Worm (Caenorhabditis elegans) whole organism, L3 larva: ENCODE measurements around the gene C18D11.3.

ENCODE experiments used
- ZK546.5 ChIP-seq: sonication (generic microtip); optimal IDR thresholded peaks from 2 replicates; lab custom pipeline; 2017; ENCODE audit warnings: missing biosample characterization, missing genetic modification characterization
- aly-2 ChIP-seq: fragments of 150-350 bp; optimal IDR thresholded peaks from 2 replicates; lab custom pipeline; 2014; ENCODE audit warnings: missing biosample characterization, missing genetic modification characterization
- ceh-82 ChIP-seq: fragments of 150-350 bp; optimal IDR thresholded peaks from 2 replicates; lab custom pipeline; 2014; ENCODE audit warnings: missing biosample characterization, missing genetic modification characterization
- lin-15B ChIP-seq: fragments of 150-350 bp; optimal IDR thresholded peaks from 2 replicates; lab custom pipeline; 2014; ENCODE audit warnings: missing biosample characterization, missing genetic modification characterization
- nhr-11 ChIP-seq: fragments of 150-350 bp; optimal IDR thresholded peaks from 2 replicates; lab custom pipeline; 2014; ENCODE audit warnings: missing biosample characterization, missing genetic modification characterization
- nhr-12 ChIP-seq: fragments of 150-350 bp; optimal IDR thresholded peaks from 2 replicates; lab custom pipeline; 2014; ENCODE audit warnings: missing biosample characterization, missing genetic modification characterization
- nhr-28 ChIP-seq: fragments of 150-350 bp; optimal IDR thresholded peaks from 2 replicates; lab custom pipeline; 2014; ENCODE audit warnings: missing biosample characterization, missing genetic modification characterization
- nhr-43 ChIP-seq: sonication (generic microtip); optimal IDR thresholded peaks from 2 replicates; lab custom pipeline; 2016; ENCODE audit warnings: mild to moderate bottlenecking, missing genetic modification characterization, missing compliant biosample characterization; ENCODE audit not compliant: poor library complexity, severe bottlenecking
- nhr-77 ChIP-seq: fragments of 150-350 bp; optimal IDR thresholded peaks from 2 replicates; lab custom pipeline; 2014; ENCODE audit warnings: missing biosample characterization, missing genetic modification characterization
- pha-4 ChIP-seq: fragments of 150-350 bp; optimal IDR thresholded peaks from 2 replicates; lab custom pipeline; 2014; ENCODE audit warnings: missing biosample characterization, missing genetic modification reagents, missing genetic modification characterization
- unc-62 ChIP-seq: fragments of 150-350 bp; sonication (generic microtip); optimal IDR thresholded peaks from 4 replicates; lab custom pipeline; 2014; ENCODE audit warnings: missing biosample characterization, missing genetic modification reagents, missing genetic modification characterization
- ztf-11 ChIP-seq: fragments of 150-350 bp; optimal IDR thresholded peaks from 2 replicates; lab custom pipeline; 2014; ENCODE audit warnings: missing biosample characterization, missing genetic modification characterization
- ztf-4 ChIP-seq: fragments of 150-350 bp; optimal IDR thresholded peaks from 2 replicates; lab custom pipeline; 2014; ENCODE audit warnings: missing biosample characterization, missing genetic modification characterization

ce11 chrIII:11866127-11866526 lies 42.9 kb downstream of the C18D11.3 start:
- TF ChIP-seq nhr-28 (tag; lab: Kevin White, UChicago) (no peak), nhr-11 (tag; lab: Kevin White, UChicago) (no peak), lin-15B (tag; lab: Kevin White, UChicago) (no peak), pha-4 (tag; lab: Kevin White, UChicago) (no peak), ZK546.5 (no peak), aly-2 (tag; lab: Kevin White, UChicago) (no peak), nhr-77 (tag; lab: Kevin White, UChicago) (no peak), nhr-43 (no peak), unc-62 (GFP tag; lab: Kevin White, UChicago) (no peak), ceh-82 (no peak), ztf-4 (tag; lab: Kevin White, UChicago) (no peak), ztf-11 (tag; lab: Kevin White, UChicago) (no peak), nhr-12 (tag; lab: Kevin White, UChicago) (no peak)
